1 fruit fly cellular context compared by ENCODE assay signal in the genomic region with DNA sequence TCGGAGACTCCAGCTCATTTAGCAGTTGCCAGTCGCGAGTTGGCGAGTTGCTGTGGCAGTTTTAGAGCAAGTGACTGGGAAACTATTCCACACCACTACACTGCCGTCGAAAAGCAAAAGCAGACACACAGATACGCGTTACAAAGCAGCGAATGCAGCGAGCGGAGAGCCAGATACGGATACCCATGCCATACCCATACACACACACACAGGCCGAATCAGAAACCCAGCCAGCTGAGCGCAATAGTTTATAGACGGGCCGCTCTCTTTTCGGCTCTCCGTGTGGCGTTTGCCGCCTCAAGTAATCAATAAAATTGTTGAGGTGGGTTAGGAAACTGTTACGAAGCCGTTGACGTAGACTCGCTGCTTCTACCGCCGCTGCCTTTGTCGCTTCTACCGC.
TF ChIP-seq lines count a peak whose summit lies in the region.

No protein-coding gene starts in this region.

TF ChIP-seq in whole organism, embryonic, 481 proteins besides CTCF, POLR2A, EP300 and RAD21 (continued from another document):
- TF ChIP-seq sd (tag; optimal IDR thresholded peaks at IDR 0.05; lab: Kevin White, UChicago), result peak; percentile 47
- TF ChIP-seq Xbp1 (GFP tag; optimal IDR thresholded peaks at IDR 0.05; lab: Kevin White, UChicago), result no peak
- peak; percentile 39 for TF ChIP-seq Deaf1 (tag; optimal IDR thresholded peaks at IDR 0.05; lab: Kevin White, UChicago)
- no peak for TF ChIP-seq Ptx1 (GFP tag; IDR thresholded peaks at IDR 0.05; lab: Robert Waterston, UW)
- TF ChIP-seq ewg (GFP tag; optimal IDR thresholded peaks at IDR 0.05; lab: Kevin White, UChicago), result no peak
- TF ChIP-seq ap (GFP tag; IDR thresholded peaks at IDR 0.05; lab: Robert Waterston, UW), result no peak
- TF ChIP-seq amos (GFP tag; IDR thresholded peaks at IDR 0.05; lab: Robert Waterston, UW; ENCODE audit: partially characterized antibody), result no peak
- TF ChIP-seq CG34224 (GFP tag; IDR thresholded peaks at IDR 0.05; lab: Robert Waterston, UW; ENCODE audit: partially characterized antibody), result peak; percentile 42; the same call in 2 of the 3 replicates
- TF ChIP-seq CG12219 (GFP tag; optimal IDR thresholded peaks at IDR 0.05; lab: Kevin White, UChicago), result no peak
- no peak for TF ChIP-seq h (optimal IDR thresholded peaks at IDR 0.05; lab: Kevin White, UChicago)
- TF ChIP-seq seq (GFP tag; IDR thresholded peaks at IDR 0.05; lab: Robert Waterston, UW), result no peak
- no peak for TF ChIP-seq slp2 (GFP tag; optimal IDR thresholded peaks at IDR 0.05; lab: Kevin White, UChicago)
- no peak for TF ChIP-seq ERR (GFP tag; optimal IDR thresholded peaks at IDR 0.05; lab: Kevin White, UChicago)
- TF ChIP-seq mld (GFP tag; IDR thresholded peaks at IDR 0.05; lab: Robert Waterston, UW; ENCODE audit: partially characterized antibody), result no peak
- TF ChIP-seq HmgZ (tag; optimal IDR thresholded peaks at IDR 0.05; lab: Kevin White, UChicago), result no peak
- TF ChIP-seq CG32532 (GFP tag; IDR thresholded peaks at IDR 0.05; lab: Robert Waterston, UW), result no peak
- no peak for TF ChIP-seq klu (GFP tag; IDR thresholded peaks at IDR 0.05; lab: Robert Waterston, UW)
- no peak for TF ChIP-seq tin (GFP tag; optimal IDR thresholded peaks at IDR 0.05; lab: Kevin White, UChicago)
- TF ChIP-seq CG2120 (GFP tag; optimal IDR thresholded peaks at IDR 0.05; lab: Kevin White, UChicago), result no peak
- TF ChIP-seq CG7357 (GFP tag; IDR thresholded peaks at IDR 0.05; lab: Robert Waterston, UW), result no peak
- TF ChIP-seq CkIIα-i1 (GFP tag; IDR thresholded peaks at IDR 0.05; lab: Robert Waterston, UW), result no peak
- no peak for TF ChIP-seq sima (GFP tag; optimal IDR thresholded peaks at IDR 0.05; lab: Kevin White, UChicago)
- no peak for TF ChIP-seq CG30431 (GFP tag; optimal IDR thresholded peaks at IDR 0.05; lab: Kevin White, UChicago)
- no peak for TF ChIP-seq gro (GFP tag; optimal IDR thresholded peaks at IDR 0.05; lab: Kevin White, UChicago)
- TF ChIP-seq fru (optimal IDR thresholded peaks at IDR 0.05; lab: Kevin White, UChicago), result no peak
- no peak for TF ChIP-seq gce (GFP tag; IDR thresholded peaks at IDR 0.05; lab: Robert Waterston, UW)
- no peak for TF ChIP-seq NC2β (GFP tag; optimal IDR thresholded peaks at IDR 0.05; lab: Kevin White, UChicago)
- no peak for TF ChIP-seq mirr (GFP tag; optimal IDR thresholded peaks at IDR 0.05; lab: Kevin White, UChicago)
- TF ChIP-seq slbo (GFP tag; IDR thresholded peaks at IDR 0.05; lab: Robert Waterston, UW), result 0 out of 2 replicates have a peak, but pooled peaks have one; percentile 4
- TF ChIP-seq ftz-f1 (GFP tag; optimal IDR thresholded peaks at IDR 0.05; lab: Kevin White, UChicago), result peak; percentile 9
- TF ChIP-seq CG17802 (tag; optimal IDR thresholded peaks at IDR 0.05; lab: Kevin White, UChicago), result no peak
- TF ChIP-seq MTF-1 (GFP tag; optimal IDR thresholded peaks at IDR 0.05; lab: Kevin White, UChicago; ENCODE audit: borderline replicate concordance), result no peak
- TF ChIP-seq yki (optimal IDR thresholded peaks at IDR 0.05; lab: Kevin White, UChicago), result peak; percentile 17
- TF ChIP-seq CG6272 (GFP tag; IDR thresholded peaks at IDR 0.05; lab: Robert Waterston, UW), result no peak
- no peak for TF ChIP-seq CG10321 (GFP tag; IDR thresholded peaks at IDR 0.05; lab: Robert Waterston, UW)
- peak; percentile 58 for TF ChIP-seq CG9437 (GFP tag; optimal IDR thresholded peaks at IDR 0.05; lab: Kevin White, UChicago)
- 0 out of 2 replicates have a peak, but pooled peaks have one; percentile 45 for TF ChIP-seq sna (GFP tag; IDR thresholded peaks at IDR 0.05; lab: Robert Waterston, UW; ENCODE audit: partially characterized antibody)
- TF ChIP-seq Lpt (GFP tag; optimal IDR thresholded peaks at IDR 0.05; lab: Kevin White, UChicago), result no peak
- TF ChIP-seq Bgb (GFP tag; IDR thresholded peaks at IDR 0.05; lab: Robert Waterston, UW; ENCODE audit: partially characterized antibody), result 0 out of 2 replicates have a peak, but pooled peaks have one; percentile 11
- TF ChIP-seq wor (GFP tag; IDR thresholded peaks at IDR 0.05; lab: Robert Waterston, UW), result no peak
- no peak for TF ChIP-seq otp (GFP tag; IDR thresholded peaks at IDR 0.05; lab: Robert Waterston, UW)
- no peak for TF ChIP-seq Sin3A (optimal IDR thresholded peaks at IDR 0.05; lab: Kevin White, UChicago)
- TF ChIP-seq CG18476 (GFP tag; optimal IDR thresholded peaks at IDR 0.05; lab: Kevin White, UChicago), result no peak
- peak; percentile 97; the same call in 3 of the 4 replicates for TF ChIP-seq chinmo (GFP tag; IDR thresholded peaks at IDR 0.05; lab: Robert Waterston, UW; ENCODE audit: partially characterized antibody)
- TF ChIP-seq CG8478 (optimal IDR thresholded peaks at IDR 0.05; lab: Kevin White, UChicago), result peak; percentile 65
- TF ChIP-seq lola (GFP tag; optimal IDR thresholded peaks at IDR 0.05; lab: Kevin White, UChicago), result no peak
- no peak for TF ChIP-seq kah (GFP tag; optimal IDR thresholded peaks at IDR 0.05; lab: Kevin White, UChicago)
- no peak for TF ChIP-seq CG2129 (GFP tag; IDR thresholded peaks at IDR 0.05; lab: Robert Waterston, UW; ENCODE audit: partially characterized antibody)
- no peak for TF ChIP-seq Doc2 (GFP tag; IDR thresholded peaks at IDR 0.05; lab: Robert Waterston, UW)
- no peak for TF ChIP-seq shn (GFP tag; optimal IDR thresholded peaks at IDR 0.05; lab: Kevin White, UChicago)
- TF ChIP-seq CG12769 (tag; optimal IDR thresholded peaks at IDR 0.05; lab: Kevin White, UChicago), result peak; percentile 53
- no peak for TF ChIP-seq CG11560 (tag; IDR thresholded peaks at IDR 0.05; lab: Robert Waterston, UW)
- TF ChIP-seq CG11093 (GFP tag; IDR thresholded peaks at IDR 0.05; lab: Robert Waterston, UW), result no peak
- peak; percentile 45 for TF ChIP-seq sug (tag; optimal IDR thresholded peaks at IDR 0.05; lab: Kevin White, UChicago)
- no peak for TF ChIP-seq CG7963 (GFP tag; IDR thresholded peaks at IDR 0.05; lab: Robert Waterston, UW; ENCODE audit: partially characterized antibody)
- TF ChIP-seq Med (GFP tag; lab: Kevin White, UChicago), result peak; percentile 73
- TF ChIP-seq oc (tag; optimal IDR thresholded peaks at IDR 0.05; lab: Kevin White, UChicago), result peak; percentile 20
- peak; percentile 44; the same call in 1 of the 3 replicates for TF ChIP-seq ci (GFP tag; IDR thresholded peaks at IDR 0.05; lab: Robert Waterston, UW)
- 0 out of 2 replicates have a peak, but pooled peaks have one; percentile 36 for TF ChIP-seq rib (GFP tag; IDR thresholded peaks at IDR 0.05; lab: Robert Waterston, UW)
- TF ChIP-seq Blimp-1 (GFP tag; optimal IDR thresholded peaks at IDR 0.05; lab: Kevin White, UChicago), result peak; percentile 52
- TF ChIP-seq pan (optimal IDR thresholded peaks at IDR 0.05; lab: Kevin White, UChicago), result no peak
- no peak for TF ChIP-seq pan (GFP tag; optimal IDR thresholded peaks at IDR 0.05 in 1 of 2, IDR thresholded peaks at IDR 0.05 in 1 of 2)
- TF ChIP-seq bcd (GFP tag; optimal IDR thresholded peaks at IDR 0.05; lab: Kevin White, UChicago), result no peak
- no peak for TF ChIP-seq vfl (GFP tag; optimal IDR thresholded peaks at IDR 0.05; lab: Kevin White, UChicago)
- no peak for TF ChIP-seq HLH4C (GFP tag; IDR thresholded peaks at IDR 0.05; lab: Robert Waterston, UW; ENCODE audit: partially characterized antibody)
- peak; percentile 71; the same call in 2 of the 3 replicates for TF ChIP-seq CG6175 (GFP tag; IDR thresholded peaks at IDR 0.05; lab: Robert Waterston, UW)
- TF ChIP-seq CG10431 (GFP tag; optimal IDR thresholded peaks at IDR 0.05; lab: Kevin White, UChicago), result no peak
- no peak for TF ChIP-seq fd64A (GFP tag; optimal IDR thresholded peaks at IDR 0.05; lab: Kevin White, UChicago)
- TF ChIP-seq kni (GFP tag; optimal IDR thresholded peaks at IDR 0.05; lab: Kevin White, UChicago), result peak; percentile 34
- 0 out of 3 replicates have a peak, but pooled peaks have one; percentile 21 for TF ChIP-seq so (GFP tag; IDR thresholded peaks at IDR 0.05; lab: Robert Waterston, UW)
- peak; percentile 100 for TF ChIP-seq onecut (GFP tag; IDR thresholded peaks at IDR 0.05; lab: Robert Waterston, UW)
- no peak for TF ChIP-seq CG13296 (GFP tag; optimal IDR thresholded peaks at IDR 0.05; lab: Kevin White, UChicago)
- TF ChIP-seq vvl (GFP tag; IDR thresholded peaks at IDR 0.05; lab: Robert Waterston, UW), result peak; percentile 19; the same call in 1 of the 2 replicates
- 0 out of 3 replicates have a peak, but pooled peaks have one; percentile 43 for TF ChIP-seq CG2199 (GFP tag; IDR thresholded peaks at IDR 0.05; lab: Robert Waterston, UW)
- no peak for TF ChIP-seq chif (GFP tag; optimal IDR thresholded peaks at IDR 0.05; lab: Kevin White, UChicago)
- TF ChIP-seq mam (GFP tag; optimal IDR thresholded peaks at IDR 0.05; lab: Kevin White, UChicago), result no peak
- TF ChIP-seq CG6654 (GFP tag; optimal IDR thresholded peaks at IDR 0.05; lab: Kevin White, UChicago), result peak; percentile 93
- peak; percentile 43 for TF ChIP-seq Drgx (GFP tag; IDR thresholded peaks at IDR 0.05; lab: Robert Waterston, UW)
- no peak for TF ChIP-seq H15 (GFP tag; IDR thresholded peaks at IDR 0.05; lab: Robert Waterston, UW)
- no peak for TF ChIP-seq CG4424 (GFP tag; optimal IDR thresholded peaks at IDR 0.05; lab: Kevin White, UChicago)
- TF ChIP-seq CG10209 (GFP tag; optimal IDR thresholded peaks at IDR 0.05; lab: Kevin White, UChicago), result no peak
- TF ChIP-seq stc (GFP tag; IDR thresholded peaks at IDR 0.05; lab: Robert Waterston, UW), result no peak
- no peak for TF ChIP-seq CG10267 (tag; optimal IDR thresholded peaks at IDR 0.05; lab: Kevin White, UChicago)
- TF ChIP-seq org-1 (GFP tag; optimal IDR thresholded peaks at IDR 0.05; lab: Kevin White, UChicago), result no peak
- peak in 1 of 2 experiments; percentile 83 for TF ChIP-seq Pdp1 (GFP tag; optimal IDR thresholded peaks at IDR 0.05; lab: Kevin White, UChicago)
- TF ChIP-seq nmo (GFP tag; optimal IDR thresholded peaks at IDR 0.05; lab: Kevin White, UChicago), result no peak
- TF ChIP-seq CG8281 (tag; optimal IDR thresholded peaks at IDR 0.05; lab: Kevin White, UChicago), result peak; percentile 93
- TF ChIP-seq CG6791 (GFP tag; IDR thresholded peaks at IDR 0.05; lab: Robert Waterston, UW; ENCODE audit: partially characterized antibody), result peak; percentile 52; the same call in 1 of the 3 replicates
- no peak for TF ChIP-seq Kr (GFP tag; optimal IDR thresholded peaks at IDR 0.05; lab: Kevin White, UChicago)
- TF ChIP-seq sens-2 (GFP tag; IDR thresholded peaks at IDR 0.05; lab: Robert Waterston, UW), result no peak
- TF ChIP-seq sob (GFP tag; IDR thresholded peaks at IDR 0.05; lab: Robert Waterston, UW), result peak; percentile 7; the same call in 1 of the 2 replicates
- no peak for TF ChIP-seq CG13775 (GFP tag; optimal IDR thresholded peaks at IDR 0.05; lab: Kevin White, UChicago)
- TF ChIP-seq twi (tag; optimal IDR thresholded peaks at IDR 0.05; lab: Kevin White, UChicago), result no peak
- no peak for TF ChIP-seq grn (GFP tag; optimal IDR thresholded peaks at IDR 0.05; lab: Kevin White, UChicago)
- no peak for TF ChIP-seq Abd-B (GFP tag; optimal IDR thresholded peaks at IDR 0.05; lab: Kevin White, UChicago)
- TF ChIP-seq Mad (GFP tag; optimal IDR thresholded peaks at IDR 0.05; lab: Kevin White, UChicago), result no peak
- no peak for TF ChIP-seq CG6854 (GFP tag; optimal IDR thresholded peaks at IDR 0.05; lab: Kevin White, UChicago)
- no peak for TF ChIP-seq wdn (GFP tag; IDR thresholded peaks at IDR 0.05; lab: Robert Waterston, UW)
- no peak for TF ChIP-seq pho (GFP tag; optimal IDR thresholded peaks at IDR 0.05; lab: Kevin White, UChicago)
- no peak for TF ChIP-seq CG4328 (GFP tag; optimal IDR thresholded peaks at IDR 0.05; lab: Kevin White, UChicago)
- no peak for TF ChIP-seq CG43689 (GFP tag; IDR thresholded peaks at IDR 0.05; lab: Robert Waterston, UW)
- no peak for TF ChIP-seq CG15601 (tag; optimal IDR thresholded peaks at IDR 0.05; lab: Kevin White, UChicago)
- TF ChIP-seq CG10979 (tag; optimal IDR thresholded peaks at IDR 0.05; lab: Kevin White, UChicago), result no peak
- peak; percentile 58 for TF ChIP-seq CG13287 (GFP tag; IDR thresholded peaks at IDR 0.05; lab: Robert Waterston, UW; ENCODE audit: partially characterized antibody)
- TF ChIP-seq CG10462 (GFP tag; optimal IDR thresholded peaks at IDR 0.05; lab: Kevin White, UChicago), result no peak
- no peak for TF ChIP-seq CG13894 (tag; optimal IDR thresholded peaks at IDR 0.05; lab: Kevin White, UChicago)
- no peak for TF ChIP-seq CG10654 (GFP tag; optimal IDR thresholded peaks at IDR 0.05; lab: Kevin White, UChicago)
- peak; percentile 48 for TF ChIP-seq CG12155 (GFP tag; optimal IDR thresholded peaks at IDR 0.05; lab: Kevin White, UChicago)
- no peak for TF ChIP-seq CG2875 (GFP tag; optimal IDR thresholded peaks at IDR 0.05; lab: Kevin White, UChicago)
- no peak for TF ChIP-seq tup (GFP tag; optimal IDR thresholded peaks at IDR 0.05; lab: Kevin White, UChicago)
- no peak for TF ChIP-seq E2f2 (GFP tag; IDR thresholded peaks at IDR 0.05; lab: Robert Waterston, UW)
- TF ChIP-seq CG16779 (GFP tag; IDR thresholded peaks at IDR 0.05; lab: Robert Waterston, UW), result no peak
- no peak for TF ChIP-seq Opbp (GFP tag; IDR thresholded peaks at IDR 0.05; lab: Robert Waterston, UW; ENCODE audit: partially characterized antibody)
- TF ChIP-seq CG31365 (tag; optimal IDR thresholded peaks at IDR 0.05; lab: Kevin White, UChicago), result no peak
- TF ChIP-seq luna (GFP tag; optimal IDR thresholded peaks at IDR 0.05; lab: Kevin White, UChicago), result no peak
- no peak for TF ChIP-seq CG8359 (GFP tag; optimal IDR thresholded peaks at IDR 0.05; lab: Kevin White, UChicago; ENCODE audit: borderline replicate concordance)
- TF ChIP-seq gcm2 (GFP tag; optimal IDR thresholded peaks at IDR 0.05; lab: Kevin White, UChicago), result no peak
- TF ChIP-seq CG15269 (tag; optimal IDR thresholded peaks at IDR 0.05; lab: Kevin White, UChicago), result peak; percentile 46
- no peak for TF ChIP-seq CG9215 (GFP tag; IDR thresholded peaks at IDR 0.05; lab: Robert Waterston, UW)
- no peak for TF ChIP-seq CG14014 (GFP tag; IDR thresholded peaks at IDR 0.05; lab: Robert Waterston, UW)
- TF ChIP-seq pnt (GFP tag; optimal IDR thresholded peaks at IDR 0.05; lab: Kevin White, UChicago), result no peak
- peak; percentile 45; the same call in 2 of the 3 replicates for TF ChIP-seq zen2 (GFP tag; IDR thresholded peaks at IDR 0.05; lab: Robert Waterston, UW; ENCODE audit: partially characterized antibody)
- TF ChIP-seq CG3726 (GFP tag; IDR thresholded peaks at IDR 0.05; lab: Robert Waterston, UW), result no peak
- no peak for TF ChIP-seq zen (tag; optimal IDR thresholded peaks at IDR 0.05; lab: Kevin White, UChicago)
- no peak for TF ChIP-seq CG14667 (GFP tag; IDR thresholded peaks at IDR 0.05; lab: Robert Waterston, UW)
- TF ChIP-seq CG2712 (tag; optimal IDR thresholded peaks at IDR 0.05; lab: Kevin White, UChicago), result no peak
